Worm (Caenorhabditis elegans) whole organism, early embryonic: Measurements from ENCODE around the gene ZC21.10.

Experiments
- B0310.2 ChIP-seq: sonication (generic microtip); optimal IDR thresholded peaks from 2 replicates; lab custom pipeline; 2016; ENCODE audit warnings: mild to moderate bottlenecking, missing genetic modification characterization, missing compliant biosample characterization
- F13C5.2 ChIP-seq: sonication (generic microtip); optimal IDR thresholded peaks from 2 replicates; lab custom pipeline; 2017; ENCODE audit warnings: mild to moderate bottlenecking, missing genetic modification characterization, inconsistent platforms, missing compliant biosample characterization
- ama-1 ChIP-seq: fragments of 150-350 bp; optimal IDR thresholded peaks from 2 replicates; lab custom pipeline; 2014
- ceh-13 ChIP-seq: fragments of 200-800 bp; sonication (Bioruptor generic); optimal IDR thresholded peaks from 2 replicates; lab custom pipeline; 2018; ENCODE audit warnings: mild to moderate bottlenecking, missing genetic modification characterization, missing compliant biosample characterization
- ceh-36 ChIP-seq: sonication (generic microtip); optimal IDR thresholded peaks from 2 replicates; lab custom pipeline; 2016; ENCODE audit warnings: missing genetic modification characterization, inconsistent platforms, missing compliant biosample characterization
- flt-1 ChIP-seq: fragments of 200-800 bp; sonication (Bioruptor generic); IDR thresholded peaks from 2 replicates; pipeline ENCODE4 v1.3.6; 2022; ENCODE audit warnings: missing genetic modification characterization, missing compliant biosample characterization
- hmbx-1 ChIP-seq: sonication (generic microtip); optimal IDR thresholded peaks from 2 replicates; lab custom pipeline; 2016; ENCODE audit warnings: mild to moderate bottlenecking, missing genetic modification characterization, missing compliant biosample characterization
- hnd-1 ChIP-seq: sonication (generic microtip); optimal IDR thresholded peaks from 2 replicates; lab custom pipeline; 2016; ENCODE audit warnings: missing genetic modification characterization, missing compliant biosample characterization
- tbx-11 ChIP-seq: fragments of 200-800 bp; sonication (Bioruptor generic); IDR thresholded peaks from 2 replicates; pipeline ENCODE4 v1.3.6; 2022; ENCODE audit warnings: missing genetic modification characterization, missing compliant biosample characterization
- tra-4 ChIP-seq: sonication (generic microtip); optimal IDR thresholded peaks from 2 replicates; lab custom pipeline; 2017; ENCODE audit warnings: missing genetic modification characterization, missing compliant biosample characterization

ce11 chrIII:8529002-8529401, 870 bp upstream of the ZC21.10 start:
- no peak for TF ChIP-seq F13C5.2 (tag; lab: Kevin White, UChicago)
- peak; percentile 84 for TF ChIP-seq ama-1
- TF ChIP-seq flt-1, result no peak
- no peak for TF ChIP-seq tra-4 (tag; lab: Kevin White, UChicago)
- no peak for TF ChIP-seq tbx-11 (GFP tag; lab: Robert Waterston, UW)
- TF ChIP-seq B0310.2 (tag; lab: Kevin White, UChicago), result no peak
- TF ChIP-seq hnd-1 (tag; lab: Kevin White, UChicago), result no peak
- TF ChIP-seq ceh-13 (GFP tag; lab: Kevin White, UChicago), result no peak
- no peak for TF ChIP-seq ceh-36 (tag; lab: Kevin White, UChicago)
- no peak for TF ChIP-seq hmbx-1
